Worm (Caenorhabditis elegans) whole organism, early embryonic: ENCODE data around the gene K05F6.12.

Experiments
- ama-1 ChIP-seq: fragments of 150-350 bp; optimal IDR thresholded peaks from 2 replicates; lab custom pipeline; 2014
- ceh-13 ChIP-seq: fragments of 200-800 bp; sonication (Bioruptor generic); optimal IDR thresholded peaks from 2 replicates; lab custom pipeline; 2018; ENCODE audit warnings: mild to moderate bottlenecking, missing genetic modification characterization, missing compliant biosample characterization
- ceh-36 ChIP-seq: sonication (generic microtip); optimal IDR thresholded peaks from 2 replicates; lab custom pipeline; 2016; ENCODE audit warnings: missing genetic modification characterization, inconsistent platforms, missing compliant biosample characterization
- ets-7 ChIP-seq: sonication (generic microtip); optimal IDR thresholded peaks from 2 replicates; lab custom pipeline; 2016; ENCODE audit warnings: missing genotype, missing genetic modification characterization, missing compliant biosample characterization
- hnd-1 ChIP-seq: sonication (generic microtip); optimal IDR thresholded peaks from 2 replicates; lab custom pipeline; 2016; ENCODE audit warnings: missing genetic modification characterization, missing compliant biosample characterization
- pes-1 ChIP-seq: fragments of 200-800 bp; sonication (Bioruptor generic); IDR thresholded peaks from 2 replicates; pipeline ENCODE4 v1.3.6; 2022; ENCODE audit warnings: missing genetic modification reagents, missing genetic modification characterization, missing compliant biosample characterization

- TF ChIP-seq ets-7 (tag; lab: Kevin White, UChicago) (no peak), hnd-1 (no peak), ama-1 (lab: Kevin White, UChicago) (no peak), pes-1 (GFP tag; lab: Robert Waterston, UW) (no peak), ceh-36 (no peak), ceh-13 (no peak)
These were observed 7.1 kb upstream of the K05F6.12 start, which contains the start of gene fbxb-44 for ce11 chrII:1538589-1538988.
